Fruit fly (Drosophila melanogaster): ENCODE results near the gene CG9915.

- TF ChIP-seq Max (GFP tag; optimal IDR thresholded peaks at IDR 0.05) = no peak
- no peak for TF ChIP-seq psq (GFP tag; optimal IDR thresholded peaks at IDR 0.05)
- no peak for TF ChIP-seq CG3407 (GFP tag; optimal IDR thresholded peaks at IDR 0.05)
- TF ChIP-seq CG17912 (GFP tag; optimal IDR thresholded peaks at IDR 0.05) = no peak
- TF ChIP-seq nom (GFP tag; optimal IDR thresholded peaks at IDR 0.05) = no peak
- no peak for TF ChIP-seq nerfin-2 (GFP tag; IDR thresholded peaks at IDR 0.05; ENCODE audit: partially characterized antibody)
- TF ChIP-seq MBD-R2 (GFP tag; IDR thresholded peaks at IDR 0.05) = no peak
- no peak for TF ChIP-seq CG15011 (GFP tag; optimal IDR thresholded peaks at IDR 0.05)
Measured at dm6 chrX:16334251-16334860, 21.4 kb upstream of the CG9915 start.

Measured in whole organism, embryonic.